Fruit fly (Drosophila melanogaster) whole organism, embryonic: ENCODE results near the gene CG15814.
A peak's percentile ranks its signal among the peaks of the same experiment; 100 is the strongest.

Experiments used
- Atf6 ChIP-seq: fragments of 200-800 bp; sonication (Bioruptor generic); IDR thresholded peaks from 2 replicates; pipeline ENCODE4 v1.3.6; 2022; ENCODE audit warnings: missing biosample characterization, missing genetic modification characterization
- Awh ChIP-seq: fragments of 200-800 bp; sonication (Bioruptor generic); IDR thresholded peaks from 2 replicates; pipeline ENCODE4, ENCODE4 v1.3.6; 2022; ENCODE audit warnings: missing biosample characterization, missing genetic modification characterization
- BEAF-32 ChIP-seq: fragments of 200-800 bp; sonication (Bioruptor generic); optimal IDR thresholded peaks from 3 replicates; lab custom pipeline; 2017; ENCODE audit warnings: missing biosample characterization, missing genetic modification characterization, mild to moderate bottlenecking, moderate library complexity, missing genetic modification reagents
- CG10147 ChIP-seq: fragments of 200-800 bp; sonication (Bioruptor generic); optimal IDR thresholded peaks from 2 replicates; lab custom pipeline; 2019; ENCODE audit warnings: missing biosample characterization, mild to moderate bottlenecking, missing genetic modification characterization, moderate library complexity
- CG14441 ChIP-seq: fragments of 200-800 bp; sonication (Bioruptor generic); IDR thresholded peaks from 2 replicates; pipeline ENCODE4 v1.3.6; 2022; ENCODE audit warnings: missing biosample characterization, missing genetic modification characterization
- CG15011 ChIP-seq: fragments of 200-800 bp; sonication (Bioruptor generic); optimal IDR thresholded peaks from 3 replicates; lab custom pipeline; 2018; ENCODE audit warnings: missing biosample characterization, mild to moderate bottlenecking, missing genetic modification characterization
- CG15269 ChIP-seq: fragments of 200-800 bp; sonication (Bioruptor generic); optimal IDR thresholded peaks from 2 replicates; lab custom pipeline; 2018; ENCODE audit warnings: missing biosample characterization, mild to moderate bottlenecking, missing genetic modification characterization, moderate library complexity
- CG16815 ChIP-seq: fragments of 200-800 bp; sonication (Bioruptor generic); optimal IDR thresholded peaks from 3 replicates; lab custom pipeline; 2017; ENCODE audit warnings: missing biosample characterization, mild to moderate bottlenecking, missing genetic modification characterization
- CG17912 ChIP-seq: fragments of 200-800 bp; sonication (Bioruptor generic); optimal IDR thresholded peaks from 2 replicates; lab custom pipeline; 2018; ENCODE audit warnings: missing biosample characterization, mild to moderate bottlenecking, missing genetic modification characterization
- CG18011 ChIP-seq: fragments of 200-800 bp; sonication (Bioruptor generic); optimal IDR thresholded peaks from 2 replicates; lab custom pipeline; 2017; ENCODE audit warnings: missing biosample characterization, missing genetic modification characterization, mild to moderate bottlenecking, moderate library complexity, missing genotype
- CG2116 ChIP-seq: fragments of 200-800 bp; sonication (Bioruptor generic); optimal IDR thresholded peaks from 3 replicates; lab custom pipeline; 2018; ENCODE audit warnings: missing biosample characterization, mild to moderate bottlenecking, missing genetic modification characterization
- CG34376 ChIP-seq: fragments of 200-800 bp; sonication (Bioruptor generic); optimal IDR thresholded peaks from 2 replicates; lab custom pipeline; 2018; ENCODE audit warnings: missing biosample characterization, mild to moderate bottlenecking, missing genetic modification characterization
- CG3995 ChIP-seq: fragments of 200-800 bp; sonication (Bioruptor generic); optimal IDR thresholded peaks from 3 replicates; lab custom pipeline; 2016; ENCODE audit warnings: missing biosample characterization, missing genetic modification characterization
- CG6254 ChIP-seq: fragments of 200-800 bp; sonication (Bioruptor generic); optimal IDR thresholded peaks from 3 replicates; lab custom pipeline; 2017; ENCODE audit warnings: mild to moderate bottlenecking, missing biosample characterization, missing genetic modification reagents, missing genetic modification characterization
- CHES-1-like ChIP-seq: fragments of 200-800 bp; sonication (Bioruptor generic); optimal IDR thresholded peaks from 2 replicates; lab custom pipeline; 2016; ENCODE audit warnings: missing biosample characterization, missing genetic modification characterization
- Chrac-16 ChIP-seq: fragments of 200-800 bp; sonication (Bioruptor generic); optimal IDR thresholded peaks from 3 replicates; lab custom pipeline; 2016; ENCODE audit warnings: missing biosample characterization, missing genetic modification characterization
- Dad ChIP-seq: fragments of 200-800 bp; sonication (Bioruptor generic); optimal IDR thresholded peaks from 3 replicates; lab custom pipeline; 2016; ENCODE audit warnings: missing biosample characterization, missing genetic modification characterization
- Drgx ChIP-seq: fragments of 200-800 bp; sonication (Bioruptor generic); IDR thresholded peaks from 2 replicates; pipeline ENCODE4 v1.3.6; 2022; ENCODE audit warnings: missing biosample characterization, missing genetic modification characterization
- Eip74EF ChIP-seq, 2 experiments: fragments of 200-800 bp in 1 of 2; fragments of >200 bp in 1 of 2; sonication (Bioruptor generic) in 1 of 2; optimal IDR thresholded peaks; 2 replicates each; lab custom pipeline; 2017 to 2019; ENCODE audit warnings: missing biosample characterization in 2 of 2, missing genetic modification characterization in 2 of 2, mild to moderate bottlenecking in 1 of 2, moderate library complexity in 1 of 2
- Fer1 ChIP-seq: fragments of 200-800 bp; sonication (Bioruptor generic); optimal IDR thresholded peaks from 2 replicates; lab custom pipeline; 2017; ENCODE audit warnings: missing biosample characterization, mild to moderate bottlenecking, missing genetic modification characterization
- Gsc ChIP-seq: fragments of 200-800 bp; sonication (Bioruptor generic); IDR thresholded peaks from 2 replicates; pipeline ENCODE4 v1.3.6; 2022; ENCODE audit warnings: missing biosample characterization, missing genetic modification characterization
- Hr78 ChIP-seq, 2 experiments: fragments of 200-800 bp in 1 of 2; fragments of >200 bp in 1 of 2; sonication (Bioruptor generic) in 1 of 2; optimal IDR thresholded peaks; 2 replicates each; lab custom pipeline; 2017 to 2019; ENCODE audit warnings: missing biosample characterization in 2 of 2, missing genetic modification characterization in 2 of 2, mild to moderate bottlenecking in 1 of 2, moderate library complexity in 1 of 2
- Opbp ChIP-seq: fragments of 200-800 bp; sonication (Bioruptor generic); IDR thresholded peaks from 3 replicates; pipeline ENCODE4 v1.3.6; 2022; ENCODE audit warnings: missing biosample characterization, missing genetic modification characterization; ENCODE audit not compliant: partially characterized antibody
- Ravus ChIP-seq: fragments of 200-800 bp; sonication (Bioruptor generic); IDR thresholded peaks from 2 replicates; pipeline ENCODE4 v1.3.6; 2022; ENCODE audit warnings: missing biosample characterization, missing genetic modification characterization
- Rx ChIP-seq: fragments of 200-800 bp; sonication (Bioruptor generic); IDR thresholded peaks from 2 replicates; pipeline ENCODE4 v1.3.6; 2022; ENCODE audit warnings: missing biosample characterization, missing genetic modification characterization
- Six4 ChIP-seq: fragments of 200-800 bp; sonication (Bioruptor generic); optimal IDR thresholded peaks from 2 replicates; lab custom pipeline; 2016; ENCODE audit warnings: missing biosample characterization, missing genetic modification characterization
- Sox102F ChIP-seq: fragments of 200-800 bp; sonication (Bioruptor generic); optimal IDR thresholded peaks from 2 replicates; lab custom pipeline; 2018; ENCODE audit warnings: missing biosample characterization, mild to moderate bottlenecking, missing genetic modification characterization, moderate library complexity
- TFAM ChIP-seq: fragments of 200-800 bp; sonication (Bioruptor generic); optimal IDR thresholded peaks from 2 replicates; lab custom pipeline; 2017; ENCODE audit warnings: missing biosample characterization, missing genetic modification characterization, inconsistent platforms
- Taf1 ChIP-seq: fragments of 200-800 bp; sonication (Bioruptor generic); IDR thresholded peaks from 2 replicates; pipeline ENCODE4 v1.3.6; 2022; ENCODE audit warnings: missing biosample characterization, missing genetic modification characterization
- YL-1 ChIP-seq: fragments of 200-800 bp; sonication (Bioruptor generic); optimal IDR thresholded peaks from 3 replicates; lab custom pipeline; 2017; ENCODE audit warnings: missing biosample characterization, mild to moderate bottlenecking, missing genetic modification characterization
- ase ChIP-seq: fragments of 200-800 bp; sonication (Bioruptor generic); IDR thresholded peaks from 3 replicates; pipeline ENCODE4 v1.3.6; 2022; ENCODE audit warnings: missing biosample characterization, missing genetic modification characterization
- ato ChIP-seq: fragments of 200-800 bp; sonication (Bioruptor generic); IDR thresholded peaks from 2 replicates; pipeline ENCODE4 v1.3.6; 2022; ENCODE audit warnings: missing biosample characterization, missing genetic modification characterization; ENCODE audit not compliant: partially characterized antibody
- fd96Cb ChIP-seq: fragments of 200-800 bp; sonication (Bioruptor generic); optimal IDR thresholded peaks from 2 replicates; lab custom pipeline; 2018; ENCODE audit warnings: missing biosample characterization, mild to moderate bottlenecking, missing genetic modification characterization, moderate library complexity
- ftz-f1 ChIP-seq: fragments of 200-800 bp; sonication (Bioruptor generic); optimal IDR thresholded peaks from 2 replicates; lab custom pipeline; 2016; ENCODE audit warnings: missing biosample characterization, missing genetic modification characterization
- hb ChIP-seq: fragments of 200-800 bp; sonication (Bioruptor generic); IDR thresholded peaks from 3 replicates; pipeline ENCODE4 v1.3.6; 2022; ENCODE audit warnings: missing biosample characterization, missing genetic modification characterization; ENCODE audit not compliant: partially characterized antibody
- her ChIP-seq: fragments of 200-800 bp; sonication (Bioruptor generic); optimal IDR thresholded peaks from 2 replicates; lab custom pipeline; 2016; ENCODE audit warnings: missing biosample characterization, missing genetic modification characterization
- hth ChIP-seq: fragments of >200 bp; optimal IDR thresholded peaks from 2 replicates; lab custom pipeline; 2017; ENCODE audit warnings: inconsistent platforms
- lbe ChIP-seq: fragments of 200-800 bp; sonication (Bioruptor generic); optimal IDR thresholded peaks from 2 replicates; lab custom pipeline; 2016; ENCODE audit warnings: missing biosample characterization, mild to moderate bottlenecking, missing genetic modification characterization
- lmd ChIP-seq: fragments of 200-800 bp; sonication (Bioruptor generic); IDR thresholded peaks from 2 replicates; pipeline ENCODE4 v1.3.6; 2022; ENCODE audit warnings: missing biosample characterization, missing genetic modification characterization
- nerfin-1 ChIP-seq: fragments of 200-800 bp; sonication (Bioruptor generic); optimal IDR thresholded peaks from 3 replicates; lab custom pipeline; 2019; ENCODE audit warnings: missing biosample characterization, mild to moderate bottlenecking, missing genetic modification characterization, moderate library complexity
- nom ChIP-seq: fragments of 200-800 bp; sonication (Bioruptor generic); optimal IDR thresholded peaks from 2 replicates; lab custom pipeline; 2017; ENCODE audit warnings: missing biosample characterization, missing genetic modification characterization, mild to moderate bottlenecking, moderate library complexity, missing genetic modification reagents
- rib ChIP-seq: fragments of 200-800 bp; sonication (Bioruptor generic); IDR thresholded peaks from 2 replicates; pipeline ENCODE4 v1.3.6; 2022; ENCODE audit warnings: missing biosample characterization, missing genetic modification characterization
- sens ChIP-seq: fragments of 200-800 bp; sonication (Bioruptor generic); peaks from one replicate; lab custom pipeline; 2016; ENCODE audit warnings: missing biosample characterization, missing genetic modification characterization
- sna ChIP-seq: fragments of 200-800 bp; sonication (Bioruptor generic); IDR thresholded peaks from 2 replicates; pipeline ENCODE4 v1.3.6; 2022; ENCODE audit warnings: missing biosample characterization, missing genetic modification characterization; ENCODE audit not compliant: partially characterized antibody
- tll ChIP-seq, 2 experiments: fragments of 200-800 bp in 1 of 2; fragments of >200 bp in 1 of 2; sonication (Bioruptor generic) in 1 of 2; optimal IDR thresholded peaks; 2 replicates each; lab custom pipeline; 2017 to 2019; ENCODE audit warnings: missing biosample characterization in 2 of 2, missing genetic modification characterization in 2 of 2, mild to moderate bottlenecking in 1 of 2, moderate library complexity in 1 of 2
- trh ChIP-seq: fragments of 200-800 bp; sonication (Bioruptor generic); optimal IDR thresholded peaks from 2 replicates; lab custom pipeline; 2016; ENCODE audit warnings: missing biosample characterization, missing genetic modification characterization
- twi ChIP-seq: fragments of 200-800 bp; optimal IDR thresholded peaks from 2 replicates; lab custom pipeline; 2019; ENCODE audit warnings: missing biosample characterization, mild to moderate bottlenecking, missing genetic modification characterization, moderate library complexity
- vnd ChIP-seq: fragments of 200-800 bp; sonication (Bioruptor generic); IDR thresholded peaks from 3 replicates; pipeline ENCODE4 v1.3.6; 2022; ENCODE audit warnings: missing biosample characterization, missing genetic modification characterization; ENCODE audit not compliant: partially characterized antibody
- vvl ChIP-seq: fragments of 200-800 bp; sonication (Bioruptor generic); IDR thresholded peaks from 2 replicates; pipeline ENCODE4 v1.3.6; 2022; ENCODE audit warnings: missing biosample characterization, missing genetic modification characterization
- zf30C ChIP-seq: fragments of 200-800 bp; sonication (Bioruptor generic); optimal IDR thresholded peaks from 3 replicates; lab custom pipeline; 2018; ENCODE audit warnings: missing biosample characterization, mild to moderate bottlenecking, missing genetic modification characterization

The CG15814 gene

DNA sequence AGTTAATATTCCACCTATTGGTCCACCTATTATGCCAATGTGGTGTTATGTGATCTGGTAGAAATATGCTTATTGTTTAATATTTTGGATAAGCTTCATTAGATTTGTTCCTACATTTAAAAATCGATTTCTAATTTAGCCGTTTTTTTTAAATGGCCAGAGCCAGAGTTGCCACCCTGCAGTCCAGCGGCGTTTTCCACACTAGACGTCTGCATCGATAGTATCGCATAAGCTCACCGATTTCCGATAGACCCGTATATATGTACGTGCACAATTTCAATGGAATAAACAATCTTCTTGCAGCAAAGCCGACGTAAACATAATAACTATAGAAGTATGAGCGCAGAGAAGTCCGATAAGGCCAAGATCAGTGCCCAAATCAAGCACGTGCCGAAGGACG is 8.2 kb downstream of the CG15814 start, which contains the start of gene Taf9 (continued):
- TF ChIP-seq ato (GFP tag; lab: Robert Waterston, UW) = peak; percentile 61; the same call in 1 of the 2 replicates
- TF ChIP-seq Six4 = no peak
- TF ChIP-seq sna (GFP tag; lab: Robert Waterston, UW) = peak; percentile 85
- no peak for TF ChIP-seq CG18011
- no peak for TF ChIP-seq Rx (GFP tag; lab: Robert Waterston, UW)
- TF ChIP-seq Ravus (GFP tag; lab: Robert Waterston, UW) = no peak
- no peak for TF ChIP-seq CG14441 (GFP tag; lab: Robert Waterston, UW)
- TF ChIP-seq Gsc (GFP tag; lab: Robert Waterston, UW) = no peak
- no peak for TF ChIP-seq lbe (GFP tag; lab: Kevin White, UChicago)
- TF ChIP-seq CG16815 = no peak
- no peak for TF ChIP-seq Fer1 (GFP tag; lab: Kevin White, UChicago)
- TF ChIP-seq rib (GFP tag; lab: Robert Waterston, UW) = no peak
- TF ChIP-seq fd96Cb (tag; lab: Kevin White, UChicago) = no peak
- no peak for TF ChIP-seq Dad (GFP tag; lab: Kevin White, UChicago)
- TF ChIP-seq BEAF-32 (GFP tag; lab: Kevin White, UChicago) = peak; percentile 82
- no peak for TF ChIP-seq tll (GFP tag; optimal IDR thresholded peaks at IDR 0.05; lab: Kevin White, UChicago)
- TF ChIP-seq YL-1 (GFP tag; lab: Kevin White, UChicago) = peak; percentile 4
- no peak for TF ChIP-seq CG17912 (GFP tag; lab: Kevin White, UChicago)
- TF ChIP-seq ase (GFP tag; lab: Robert Waterston, UW) = no peak
- TF ChIP-seq Awh = no peak
- TF ChIP-seq ftz-f1 = no peak
- no peak for TF ChIP-seq Taf1
- no peak for TF ChIP-seq nom (GFP tag; lab: Kevin White, UChicago)
- TF ChIP-seq Opbp (GFP tag; lab: Robert Waterston, UW) = peak; percentile 90
- no peak for TF ChIP-seq Hr78 (GFP tag; optimal IDR thresholded peaks at IDR 0.05; lab: Kevin White, UChicago)
- no peak for TF ChIP-seq trh (GFP tag; lab: Kevin White, UChicago)

DNA sequence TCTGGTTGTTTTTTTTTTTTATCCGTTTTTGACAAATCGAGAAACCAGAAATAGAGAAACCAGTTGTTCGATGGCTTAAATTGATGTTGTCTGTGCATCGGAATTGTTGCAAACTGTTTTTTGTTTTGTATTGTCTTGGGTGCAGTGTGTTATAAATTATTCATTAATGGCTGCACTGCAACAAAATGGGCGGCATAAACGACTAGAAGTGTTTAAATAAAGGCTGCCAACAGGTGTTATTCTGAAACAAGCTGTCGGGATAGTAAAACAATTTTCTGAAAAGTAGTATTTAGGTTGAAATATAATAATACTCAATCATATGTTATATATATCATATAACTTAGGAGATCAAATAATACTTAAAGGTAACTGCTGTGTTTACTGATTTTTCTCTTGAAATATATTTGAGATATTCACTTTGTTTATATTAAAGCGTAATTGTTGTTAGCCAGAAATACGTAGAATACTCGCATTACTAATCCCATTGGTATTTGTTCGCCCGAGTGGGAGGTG is 13.7 kb downstream of the CG15814 start:
- no peak for TF ChIP-seq vnd (GFP tag; lab: Robert Waterston, UW)
- TF ChIP-seq trh (GFP tag; lab: Kevin White, UChicago) = no peak
- TF ChIP-seq CG17912 (GFP tag; lab: Kevin White, UChicago) = no peak
- no peak for TF ChIP-seq nerfin-1 (tag; lab: Kevin White, UChicago)
- TF ChIP-seq hb (GFP tag; lab: Robert Waterston, UW) = no peak
- TF ChIP-seq vvl = peak; percentile 72
- no peak for TF ChIP-seq Awh
- TF ChIP-seq twi (tag; lab: Kevin White, UChicago) = no peak
- TF ChIP-seq hth = no peak
- no peak for TF ChIP-seq CG34376
- TF ChIP-seq lmd (GFP tag; lab: Robert Waterston, UW) = no peak
- no peak for TF ChIP-seq CG2116
- TF ChIP-seq her (GFP tag; lab: Kevin White, UChicago) = no peak
- no peak for TF ChIP-seq Atf6 (GFP tag; lab: Robert Waterston, UW)
- TF ChIP-seq Chrac-16 (GFP tag; lab: Kevin White, UChicago) = no peak
- TF ChIP-seq CHES-1-like = no peak
- TF ChIP-seq sens (GFP tag; lab: Kevin White, UChicago) = peak; percentile 3
- TF ChIP-seq Drgx (GFP tag; lab: Robert Waterston, UW) = 0 out of 2 replicates have a peak, but pooled peaks have one; percentile 9
- no peak for TF ChIP-seq CG6254 (GFP tag; lab: Kevin White, UChicago)
- TF ChIP-seq zf30C (GFP tag; lab: Kevin White, UChicago) = peak; percentile 42
- TF ChIP-seq CG15269 = no peak
- no peak for TF ChIP-seq CG3995
- no peak for TF ChIP-seq CG10147 (GFP tag; lab: Kevin White, UChicago)
- no peak for TF ChIP-seq CG15011 (GFP tag; lab: Kevin White, UChicago)
- TF ChIP-seq Sox102F = peak; percentile 6
- no peak for TF ChIP-seq Eip74EF (GFP tag; optimal IDR thresholded peaks at IDR 0.05; lab: Kevin White, UChicago)
- no peak for TF ChIP-seq TFAM (GFP tag; lab: Kevin White, UChicago)
